Worm (Caenorhabditis elegans) whole organism, L2 larva: ENCODE data around the gene apc-17.

Experiments used
- elt-3 ChIP-seq: sonication (generic microtip); optimal IDR thresholded peaks from 2 replicates; lab custom pipeline; 2017; ENCODE audit warnings: missing biosample characterization, missing genetic modification characterization
- mab-5 ChIP-seq: fragments of 150-350 bp; optimal IDR thresholded peaks from 2 replicates; lab custom pipeline; 2014; ENCODE audit warnings: missing biosample characterization, missing genetic modification characterization
- ztf-4 ChIP-seq: fragments of 150-350 bp; optimal IDR thresholded peaks from 2 replicates; lab custom pipeline; 2014; ENCODE audit warnings: missing biosample characterization, missing genetic modification characterization

DNA sequence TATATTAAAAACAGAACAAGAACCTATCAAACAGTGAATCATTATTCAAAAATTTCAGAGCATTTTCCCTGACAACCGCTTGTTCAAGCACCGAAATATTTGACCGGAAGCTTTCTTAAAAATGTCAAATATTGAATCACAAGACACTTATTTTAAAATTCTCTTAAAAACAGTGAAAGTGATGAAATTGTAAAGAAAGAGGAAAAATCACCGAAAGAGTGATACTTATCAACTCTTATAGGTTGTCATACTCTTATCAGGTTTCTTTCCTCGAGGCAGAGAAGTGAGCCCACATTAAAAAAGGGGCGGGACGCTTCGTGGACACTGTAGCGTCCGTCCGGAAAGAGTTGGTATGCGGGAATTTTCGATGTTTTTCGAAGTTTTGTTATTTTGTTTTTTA is 45.9 kb downstream of the apc-17 start:
- TF ChIP-seq mab-5 (no peak), elt-3 (tag; lab: Kevin White, UChicago) (no peak), ztf-4 (no peak)
